Worm (Caenorhabditis elegans): ENCODE data around the gene alg-1.

alg-1 gene

ce11 chrX:13975314-13975713 lies 26.4 kb downstream of the alg-1 start, which contains the start of gene F48F7.5 (continued):
- TF ChIP-seq lsy-2 (tag; optimal IDR thresholded peaks at IDR 0.05) (peak in 1 of 2 experiments; percentile 55), skn-1 (tag; optimal IDR thresholded peaks at IDR 0.05) (no peak), ztf-4 (tag; optimal IDR thresholded peaks at IDR 0.05) (no peak), zag-1 (tag; optimal IDR thresholded peaks at IDR 0.05) (no peak)

DNA sequence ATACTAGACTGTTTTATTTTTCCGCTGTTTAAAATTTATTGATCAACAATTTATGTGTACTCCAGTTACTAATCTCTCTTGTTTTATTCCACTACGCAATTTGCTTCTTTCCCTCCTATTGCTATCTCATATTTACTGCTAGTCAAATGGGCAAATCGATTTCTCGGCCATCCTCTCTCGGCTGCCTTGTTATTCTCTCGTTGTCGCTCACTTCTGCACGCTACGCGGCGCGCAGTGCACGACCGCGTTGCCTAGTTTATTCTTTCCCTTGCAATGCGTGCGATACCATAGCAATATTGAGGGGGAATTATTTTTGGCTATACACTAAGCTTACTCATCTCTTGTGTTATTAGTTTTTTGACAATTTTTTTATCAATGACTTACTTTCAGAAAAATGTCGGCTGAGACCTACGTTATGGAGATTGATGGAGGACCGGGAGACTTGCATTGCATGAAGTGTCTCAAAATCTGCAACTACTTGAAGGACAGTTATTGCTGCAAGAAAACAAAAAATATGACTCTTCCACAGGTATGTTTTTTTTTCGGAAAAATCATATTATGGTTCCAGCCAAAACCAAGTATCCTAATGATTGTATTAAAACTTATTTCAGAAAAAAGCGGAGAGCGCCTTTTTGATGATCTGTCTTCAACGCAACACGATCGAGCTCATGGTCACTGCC lies 28.7 kb downstream of the alg-1 start, which contains the start of gene F48F7.6:
Gene F48F7.6, plus strand, starts transcription at position 391 of the 680 bp plus-strand sequence.
- TF ChIP-seq lin-13 (GFP tag; optimal IDR thresholded peaks at IDR 0.05) (no peak), mdl-1 (tag; optimal IDR thresholded peaks at IDR 0.05) (peak in 1 of 2 experiments; percentile 34), ama-1 (optimal IDR thresholded peaks at IDR 0.05) (peak; percentile 1), dmd-4 (tag; optimal IDR thresholded peaks at IDR 0.05) (no peak), sem-4 (tag; optimal IDR thresholded peaks at IDR 0.05) (peak; percentile 8), F13H6.1 (tag; optimal IDR thresholded peaks at IDR 0.05) (peak; percentile 2), nhr-6 (tag; optimal IDR thresholded peaks at IDR 0.05) (no peak), gmeb-1 (tag; optimal IDR thresholded peaks at IDR 0.05) (peak; percentile 14), unc-39 (tag; optimal IDR thresholded peaks at IDR 0.05) (no peak), skn-1 (tag; optimal IDR thresholded peaks at IDR 0.05) (no peak), lin-11 (tag; optimal IDR thresholded peaks at IDR 0.05) (peak; percentile 36), ZK546.5 (tag; optimal IDR thresholded peaks at IDR 0.05) (no peak), sma-3 (GFP tag; optimal IDR thresholded peaks at IDR 0.05) (no peak), nhr-12 (tag; optimal IDR thresholded peaks at IDR 0.05) (no peak), nhr-25 (tag; optimal IDR thresholded peaks at IDR 0.05) (no peak), zag-1 (tag; optimal IDR thresholded peaks at IDR 0.05) (no peak), unc-55 (GFP tag; optimal IDR thresholded peaks at IDR 0.05) (peak; percentile 35), alr-1 (tag; optimal IDR thresholded peaks at IDR 0.05) (no peak), blmp-1 (tag; optimal IDR thresholded peaks at IDR 0.05; ENCODE audit: insufficient read depth) (no peak), snpc-4 (tag; optimal IDR thresholded peaks at IDR 0.05) (peak; percentile 13), C34F6.9 (tag; optimal IDR thresholded peaks at IDR 0.05) (peak; percentile 67), ztf-4 (tag; optimal IDR thresholded peaks at IDR 0.05) (peak; percentile 8), nhr-129 (tag; optimal IDR thresholded peaks at IDR 0.05) (peak; percentile 75), lin-39 (tag; optimal IDR thresholded peaks at IDR 0.05) (no peak), fos-1 (tag; optimal IDR thresholded peaks at IDR 0.05) (peak; percentile 16), lsy-2 (tag; optimal IDR thresholded peaks at IDR 0.05) (peak in 1 of 2 experiments; percentile 54), crh-2 (tag; optimal IDR thresholded peaks at IDR 0.05) (peak; percentile 28), elt-3 (tag; optimal IDR thresholded peaks at IDR 0.05) (no peak)

DNA sequence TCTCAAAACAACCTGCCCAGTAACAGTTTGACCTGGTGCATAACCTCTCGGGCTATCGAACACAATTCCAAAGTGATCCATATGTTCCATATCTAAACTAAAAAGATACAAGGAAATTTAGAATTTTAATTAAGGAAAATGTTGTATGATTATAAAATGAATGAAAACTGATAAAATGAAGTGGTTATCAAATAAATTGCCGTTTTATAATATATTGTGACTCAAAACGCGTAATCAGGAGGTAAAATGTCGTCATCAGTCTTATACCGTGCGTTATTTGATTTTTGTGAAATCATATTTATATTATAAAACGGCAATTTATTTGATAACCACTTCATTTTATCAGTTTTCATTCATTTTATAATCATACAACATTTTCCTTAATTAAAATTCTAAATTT lies 31.5 kb downstream of the alg-1 start, which contains the start of gene arrd-24:
Gene arrd-24, minus strand, starts transcription at position 101 of the 400 bp plus-strand sequence.
- TF ChIP-seq fos-1 (tag; optimal IDR thresholded peaks at IDR 0.05): peak; percentile 12

ce11 chrX:13986307-13986706 lies 37.4 kb downstream of the alg-1 start, which contains the start of gene irld-24:
irld-24 (plus strand) TSS chrX:13986607.
- TF ChIP-seq ceh-16 (tag; optimal IDR thresholded peaks at IDR 0.05) (no peak), ztf-11 (tag; optimal IDR thresholded peaks at IDR 0.05) (no peak), sem-4 (tag; optimal IDR thresholded peaks at IDR 0.05) (no peak), ama-1 (optimal IDR thresholded peaks at IDR 0.05) (no peak), elt-1 (tag; optimal IDR thresholded peaks at IDR 0.05) (no peak), sma-3 (GFP tag; optimal IDR thresholded peaks at IDR 0.05) (no peak), mbf-1 (tag; optimal IDR thresholded peaks at IDR 0.05) (no peak), R02D3.7 (tag; optimal IDR thresholded peaks at IDR 0.05) (no peak), unc-55 (GFP tag; optimal IDR thresholded peaks at IDR 0.05) (no peak), alr-1 (tag; optimal IDR thresholded peaks at IDR 0.05) (no peak), fos-1 (tag; optimal IDR thresholded peaks at IDR 0.05) (no peak)

- TF ChIP-seq skn-1 (tag; optimal IDR thresholded peaks at IDR 0.05) (no peak), alr-1 (tag; optimal IDR thresholded peaks at IDR 0.05) (no peak), crh-2 (tag; optimal IDR thresholded peaks at IDR 0.05) (no peak), fos-1 (tag; optimal IDR thresholded peaks at IDR 0.05) (no peak), elt-1 (tag; optimal IDR thresholded peaks at IDR 0.05) (no peak), R02D3.7 (tag; optimal IDR thresholded peaks at IDR 0.05) (no peak), lin-13 (GFP tag; optimal IDR thresholded peaks at IDR 0.05) (no peak), nhr-21 (tag; optimal IDR thresholded peaks at IDR 0.05) (no peak)
Observed at ce11 chrX:13990680-13991079, 41.8 kb downstream of the alg-1 start, which contains the start of gene C31E10.11. C31E10.11 (minus strand) TSS chrX:13990780.

Measured in whole organism, L2 larva.